Worm (Caenorhabditis elegans): ENCODE data around the gene cpi-2.

Gene cpi-2

DNA sequence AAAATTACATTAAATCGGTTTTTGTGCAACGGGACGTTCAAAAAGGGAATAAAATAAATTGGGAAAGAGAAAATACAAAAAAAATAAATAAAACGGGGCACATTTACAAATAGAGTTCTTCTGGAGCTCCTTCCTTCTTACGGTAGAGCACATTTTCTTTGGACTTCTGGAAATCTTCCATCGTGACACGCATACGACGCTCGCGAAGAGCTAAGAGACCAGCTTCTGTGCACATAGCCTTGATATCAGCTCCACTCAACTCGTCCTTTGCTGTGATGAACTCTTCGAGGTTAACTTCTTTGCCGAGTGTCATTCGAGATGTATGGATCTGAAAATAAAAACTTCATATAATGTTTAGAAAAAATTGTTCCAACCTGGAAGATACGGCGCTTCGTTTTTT, 27.8 kb upstream of the cpi-2 start:
- TF ChIP-seq nhr-43 (tag; optimal IDR thresholded peaks at IDR 0.05; ENCODE audit: poor library complexity, severe bottlenecking) (no peak), nhr-23 (tag; optimal IDR thresholded peaks at IDR 0.05) (peak; percentile 16)

DNA sequence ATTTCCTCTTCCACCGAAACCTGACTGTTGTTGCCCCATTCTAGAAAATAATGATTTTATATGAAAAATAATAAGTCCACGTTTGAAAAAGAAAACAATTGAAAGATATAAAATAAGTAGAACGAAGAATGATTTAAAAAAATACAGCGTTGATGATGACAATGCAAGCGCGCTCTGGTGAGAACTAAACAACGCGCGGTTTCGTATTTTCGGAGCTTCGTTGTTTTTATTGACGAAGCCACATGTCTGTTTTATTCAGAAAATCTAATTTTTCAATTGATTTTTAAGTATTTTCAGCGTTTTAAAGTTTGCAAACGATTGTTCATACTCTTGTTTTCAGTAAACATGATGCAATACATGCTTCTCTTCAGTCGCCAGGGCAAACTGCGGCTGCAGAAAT, 26.2 kb upstream of the cpi-2 start, which contains the start of the genes rpt-2 and aps-1:
Gene rpt-2 (minus strand): TSS at position 40 of the 400 bp plus-strand sequence.
Gene aps-1 (plus strand): TSS at position 341 of the 400 bp plus-strand sequence.
- TF ChIP-seq unc-62 (GFP tag; optimal IDR thresholded peaks at IDR 0.05), result no peak
- no peak for TF ChIP-seq nhr-237 (tag; optimal IDR thresholded peaks at IDR 0.05)
- TF ChIP-seq mdl-1 (tag; optimal IDR thresholded peaks at IDR 0.05), result no peak
- no peak for TF ChIP-seq ztf-4 (tag; optimal IDR thresholded peaks at IDR 0.05)
- TF ChIP-seq ztf-11 (tag; optimal IDR thresholded peaks at IDR 0.05), result no peak
- TF ChIP-seq R02D3.7 (tag; optimal IDR thresholded peaks at IDR 0.05), result peak; percentile 59
- TF ChIP-seq ceh-16 (tag; optimal IDR thresholded peaks at IDR 0.05), result no peak
- TF ChIP-seq ceh-28 (tag; optimal IDR thresholded peaks at IDR 0.05), result peak; percentile 34
- peak; percentile 60 for TF ChIP-seq nhr-43 (tag; optimal IDR thresholded peaks at IDR 0.05; ENCODE audit: poor library complexity, severe bottlenecking)
- TF ChIP-seq nfya-1 (tag; optimal IDR thresholded peaks at IDR 0.05; ENCODE audit: insufficient read depth), result peak; percentile 87
- peak; percentile 93 for TF ChIP-seq nhr-23 (tag; optimal IDR thresholded peaks at IDR 0.05)
- TF ChIP-seq fos-1 (tag; optimal IDR thresholded peaks at IDR 0.05), result no peak
- no peak for TF ChIP-seq egl-27 (tag; optimal IDR thresholded peaks at IDR 0.05)
- peak; percentile 95 for TF ChIP-seq pha-4 (tag; optimal IDR thresholded peaks at IDR 0.05)
- no peak for TF ChIP-seq fkh-2 (tag; optimal IDR thresholded peaks at IDR 0.05)
- peak; percentile 97 for TF ChIP-seq lin-15B (tag; optimal IDR thresholded peaks at IDR 0.05)
- TF ChIP-seq elt-1 (tag; optimal IDR thresholded peaks at IDR 0.05), result peak; percentile 27
- TF ChIP-seq nhr-76 (tag; optimal IDR thresholded peaks at IDR 0.05), result no peak
- TF ChIP-seq mml-1 (tag; optimal IDR thresholded peaks at IDR 0.05), result no peak
- peak; percentile 75 for TF ChIP-seq lin-39 (tag; optimal IDR thresholded peaks at IDR 0.05)
- TF ChIP-seq elt-2 (tag; optimal IDR thresholded peaks at IDR 0.05), result peak; percentile 49
- no peak for TF ChIP-seq nhr-77 (tag; optimal IDR thresholded peaks at IDR 0.05)
- no peak for TF ChIP-seq ZK546.5 (tag; optimal IDR thresholded peaks at IDR 0.05)
- TF ChIP-seq ama-1 (optimal IDR thresholded peaks at IDR 0.05), result no peak
- TF ChIP-seq nhr-25 (tag; optimal IDR thresholded peaks at IDR 0.05), result peak; percentile 85
- TF ChIP-seq aly-2 (tag; optimal IDR thresholded peaks at IDR 0.05), result no peak
- peak; percentile 62 for TF ChIP-seq lsy-12 (tag; optimal IDR thresholded peaks at IDR 0.05)
- peak; percentile 27 for TF ChIP-seq hmg-11 (tag; optimal IDR thresholded peaks at IDR 0.05)
- TF ChIP-seq elt-3 (tag; optimal IDR thresholded peaks at IDR 0.05), result no peak
- TF ChIP-seq egl-5 (tag; optimal IDR thresholded peaks at IDR 0.05), result peak; percentile 84
- TF ChIP-seq pqm-1 (tag; optimal IDR thresholded peaks at IDR 0.05), result peak; percentile 32
- TF ChIP-seq ceh-82 (tag; optimal IDR thresholded peaks at IDR 0.05), result no peak
- no peak for TF ChIP-seq eor-1 (tag; optimal IDR thresholded peaks at IDR 0.05)
- TF ChIP-seq zag-1 (tag; optimal IDR thresholded peaks at IDR 0.05), result no peak
- TF ChIP-seq skn-1 (tag; optimal IDR thresholded peaks at IDR 0.05), result peak; percentile 100
- no peak for TF ChIP-seq unc-39 (tag; optimal IDR thresholded peaks at IDR 0.05)
- no peak for TF ChIP-seq nhr-28 (tag; optimal IDR thresholded peaks at IDR 0.05)
- TF ChIP-seq nhr-11 (tag; optimal IDR thresholded peaks at IDR 0.05), result no peak
- no peak for TF ChIP-seq ceh-9 (tag; optimal IDR thresholded peaks at IDR 0.05)
- TF ChIP-seq fkh-10 (GFP tag; optimal IDR thresholded peaks at IDR 0.05), result no peak
- peak; percentile 71 for TF ChIP-seq snpc-4 (tag; optimal IDR thresholded peaks at IDR 0.05)
- TF ChIP-seq nhr-12 (tag; optimal IDR thresholded peaks at IDR 0.05), result no peak
- no peak for TF ChIP-seq sea-2 (GFP tag; optimal IDR thresholded peaks at IDR 0.05)
- TF ChIP-seq nhr-67 (tag; optimal IDR thresholded peaks at IDR 0.05), result no peak
- TF ChIP-seq jun-1 (tag; optimal IDR thresholded peaks at IDR 0.05), result peak; percentile 62
- TF ChIP-seq tbx-2 (tag; optimal IDR thresholded peaks at IDR 0.05), result no peak
